Fruit fly (Drosophila melanogaster) whole organism, prepupa: ENCODE data around the gene CG13014.

Experiments used
- CG10631 ChIP-seq: fragments of 200-800 bp; sonication (Bioruptor generic); optimal IDR thresholded peaks from 2 replicates; lab custom pipeline; 2016; ENCODE audit warnings: missing biosample characterization, missing genetic modification characterization
- CG3032 ChIP-seq: fragments of 200-800 bp; optimal IDR thresholded peaks from 2 replicates; lab custom pipeline; 2019; ENCODE audit warnings: missing biosample characterization, mild to moderate bottlenecking, missing genetic modification characterization, moderate library complexity
- CG32006 ChIP-seq: fragments of 200-800 bp; sonication (Bioruptor generic); optimal IDR thresholded peaks from 3 replicates; lab custom pipeline; 2017; ENCODE audit warnings: missing biosample characterization, mild to moderate bottlenecking, missing genetic modification characterization
- CG6854 ChIP-seq: fragments of 200-800 bp; sonication (Bioruptor generic); optimal IDR thresholded peaks from 2 replicates; lab custom pipeline; 2017; ENCODE audit warnings: missing biosample characterization, mild to moderate bottlenecking, missing genetic modification characterization
- CG8119 ChIP-seq: fragments of 200-800 bp; sonication (Bioruptor generic); IDR thresholded peaks from 3 replicates; pipeline ENCODE4 v1.3.6; 2022; ENCODE audit warnings: missing biosample characterization, missing genetic modification characterization
- Gug ChIP-seq: fragments of 200-800 bp; sonication (Bioruptor generic); IDR thresholded peaks from 2 replicates; pipeline ENCODE4 v1.3.6; 2022; ENCODE audit warnings: missing biosample characterization, missing genetic modification characterization
- Lpt ChIP-seq: fragments of 200-800 bp; sonication (Bioruptor generic); optimal IDR thresholded peaks from 3 replicates; lab custom pipeline; 2016; ENCODE audit warnings: missing biosample characterization, missing genetic modification characterization
- OdsH ChIP-seq: fragments of 200-800 bp; sonication (Bioruptor generic); optimal IDR thresholded peaks from 3 replicates; lab custom pipeline; 2016; ENCODE audit warnings: missing biosample characterization, missing genetic modification characterization
- Smox ChIP-seq: fragments of 200-800 bp; sonication (Bioruptor generic); optimal IDR thresholded peaks from 3 replicates; lab custom pipeline; 2016; ENCODE audit warnings: missing biosample characterization, missing genetic modification characterization
- achi ChIP-seq: fragments of 200-800 bp; sonication (Bioruptor generic); optimal IDR thresholded peaks from 3 replicates; lab custom pipeline; 2016; ENCODE audit warnings: missing biosample characterization, missing genetic modification characterization
- dac ChIP-seq: fragments of 200-800 bp; sonication (Bioruptor generic); optimal IDR thresholded peaks from 2 replicates; lab custom pipeline; 2017; ENCODE audit warnings: missing biosample characterization, mild to moderate bottlenecking, missing genetic modification characterization
- topi ChIP-seq: fragments of 200-800 bp; sonication (Bioruptor generic); optimal IDR thresholded peaks from 3 replicates; lab custom pipeline; 2016; ENCODE audit warnings: missing biosample characterization, missing genetic modification characterization
- vri ChIP-seq: fragments of 200-800 bp; sonication (Bioruptor generic); optimal IDR thresholded peaks from 3 replicates; lab custom pipeline; 2016; ENCODE audit warnings: missing biosample characterization, mild to moderate bottlenecking, missing genetic modification characterization

- TF ChIP-seq CG32006 (GFP tag; lab: Kevin White, UChicago), result no peak
- TF ChIP-seq vri (GFP tag; lab: Kevin White, UChicago), result no peak
- TF ChIP-seq dac, result no peak
- no peak for TF ChIP-seq Smox (GFP tag; lab: Kevin White, UChicago)
- TF ChIP-seq topi (GFP tag; lab: Kevin White, UChicago), result no peak
- TF ChIP-seq CG10631 (GFP tag; lab: Kevin White, UChicago), result no peak
- no peak for TF ChIP-seq CG8119 (GFP tag; lab: Robert Waterston, UW)
- TF ChIP-seq OdsH (GFP tag; lab: Kevin White, UChicago), result no peak
- TF ChIP-seq achi (GFP tag; lab: Kevin White, UChicago), result no peak
- no peak for TF ChIP-seq CG6854 (GFP tag; lab: Kevin White, UChicago)
- TF ChIP-seq Lpt (GFP tag; lab: Kevin White, UChicago), result no peak
- TF ChIP-seq CG3032 (tag; lab: Kevin White, UChicago), result no peak
- no peak for TF ChIP-seq Gug (GFP tag; lab: Robert Waterston, UW)
Observed at dm6 chrX:16616773-16617738, 29.4 kb downstream of the CG13014 start.
